Worm (Caenorhabditis elegans) whole organism, L4/young adult: Measurements from ENCODE around the gene T04C9.3.

ENCODE experiments used
- dao-5 ChIP-seq: sonication (generic microtip); optimal IDR thresholded peaks from 2 replicates; lab custom pipeline; 2016; ENCODE audit warnings: missing genotype, missing genetic modification characterization, moderate library complexity, missing compliant biosample characterization
- him-1 ChIP-seq: sonication (generic microtip); optimal IDR thresholded peaks from 2 replicates; lab custom pipeline; 2016; ENCODE audit warnings: missing genotype, missing genetic modification reagents, missing genetic modification characterization, missing compliant biosample characterization

ce11 chrIII:5967640-5968039, 17.8 kb upstream of the T04C9.3 start:
- TF ChIP-seq him-1 (tag; lab: Kevin White, UChicago) (no peak), dao-5 (tag; lab: Kevin White, UChicago) (no peak)
